Worm (Caenorhabditis elegans) whole organism, young adult: ENCODE data around the gene let-418.

ENCODE experiments used
- B0336.3 ChIP-seq: fragments of 200-800 bp; sonication (Bioruptor generic); IDR thresholded peaks from 2 replicates; pipeline ENCODE4 v1.3.6; 2022; ENCODE audit warnings: missing genetic modification characterization, missing compliant biosample characterization
- C06A6.2 ChIP-seq: fragments of 200-800 bp; sonication (Bioruptor generic); conservative IDR thresholded peaks from 2 replicates; pipeline ENCODE4 v1.3.6; 2022; ENCODE audit warnings: missing genetic modification characterization, missing compliant biosample characterization
- C17E4.6 ChIP-seq: fragments of 200-800 bp; sonication (Bioruptor generic); IDR thresholded peaks from 2 replicates; pipeline ENCODE4 v1.3.6; 2022; ENCODE audit warnings: missing genetic modification reagents, missing genetic modification characterization, missing compliant biosample characterization
- D2030.7 ChIP-seq: fragments of 200-800 bp; sonication (Bioruptor generic); IDR thresholded peaks from 2 replicates; pipeline ENCODE4 v1.3.6; 2022; ENCODE audit warnings: missing genetic modification reagents, missing genetic modification characterization, missing compliant biosample characterization
- F23B12.7 ChIP-seq: sonication (generic microtip); optimal IDR thresholded peaks from 2 replicates; lab custom pipeline; 2017; ENCODE audit warnings: missing genetic modification characterization, mild to moderate bottlenecking, missing compliant biosample characterization, antibody characterized with exemption, moderate library complexity; ENCODE audit not compliant: insufficient read depth
- F57C9.4 ChIP-seq: sonication (generic microtip); optimal IDR thresholded peaks from 2 replicates; lab custom pipeline; 2017; ENCODE audit warnings: mild to moderate bottlenecking, missing genetic modification characterization, missing compliant biosample characterization
- K11D2.4 ChIP-seq: fragments of 200-800 bp; sonication (Bioruptor generic); IDR thresholded peaks from 2 replicates; pipeline ENCODE4 v1.3.6; 2022; ENCODE audit warnings: missing genetic modification reagents, missing genetic modification characterization, missing compliant biosample characterization
- Y53G8AR.9 ChIP-seq: fragments of 200-800 bp; sonication (Bioruptor generic); conservative IDR thresholded peaks from 2 replicates; pipeline ENCODE4 v1.3.6; 2022; ENCODE audit warnings: missing genetic modification reagents, missing genetic modification characterization, missing compliant biosample characterization
- Y67H2A.10 ChIP-seq: fragments of 200-800 bp; sonication (Bioruptor generic); conservative IDR thresholded peaks from 2 replicates; pipeline ENCODE4 v1.3.6; 2022; ENCODE audit warnings: missing genetic modification reagents, missing genetic modification characterization, missing compliant biosample characterization
- Y95B8A.8 ChIP-seq: fragments of 200-800 bp; sonication (Bioruptor generic); IDR thresholded peaks from 2 replicates; pipeline ENCODE4 v1.3.6; 2022; ENCODE audit warnings: missing genetic modification reagents, missing genetic modification characterization, missing compliant biosample characterization
- atf-7 ChIP-seq: sonication (generic microtip); optimal IDR thresholded peaks from 2 replicates; lab custom pipeline; 2017; ENCODE audit warnings: mild to moderate bottlenecking, missing genetic modification characterization, missing compliant biosample characterization
- bed-1 ChIP-seq: fragments of 200-800 bp; sonication (Bioruptor generic); IDR thresholded peaks from 2 replicates; pipeline ENCODE4 v1.3.6; 2022; ENCODE audit warnings: missing genetic modification reagents, missing genetic modification characterization, missing compliant biosample characterization
- ceh-40 ChIP-seq: fragments of 200-800 bp; sonication (Bioruptor generic); IDR thresholded peaks from 2 replicates; pipeline ENCODE4 v1.3.6; 2022; ENCODE audit warnings: missing genetic modification characterization, missing compliant biosample characterization
- ceh-58 ChIP-seq: fragments of 200-800 bp; sonication (Bioruptor generic); IDR thresholded peaks from 2 replicates; pipeline ENCODE4 v1.3.6; 2022; ENCODE audit warnings: missing genetic modification characterization, missing compliant biosample characterization
- chd-7 ChIP-seq: sonication (generic microtip); optimal IDR thresholded peaks from 2 replicates; lab custom pipeline; 2016; ENCODE audit warnings: mild to moderate bottlenecking, missing genetic modification characterization, moderate library complexity, missing compliant biosample characterization
- die-1 ChIP-seq: sonication (generic microtip); optimal IDR thresholded peaks from 2 replicates; lab custom pipeline; 2016; ENCODE audit warnings: missing genotype, mild to moderate bottlenecking, missing genetic modification characterization, missing compliant biosample characterization
- dox-1 ChIP-seq: fragments of 200-800 bp; sonication (Bioruptor generic); IDR thresholded peaks from 2 replicates; pipeline ENCODE4 v1.3.6; 2022; ENCODE audit warnings: missing genetic modification reagents, missing genetic modification characterization, missing compliant biosample characterization
- dpff-1 ChIP-seq: sonication (generic microtip); optimal IDR thresholded peaks from 2 replicates; lab custom pipeline; 2017; ENCODE audit warnings: mild to moderate bottlenecking, missing genetic modification characterization, missing compliant biosample characterization
- dpl-1 ChIP-seq: fragments of 150-350 bp; optimal IDR thresholded peaks from 2 replicates; lab custom pipeline; 2014; ENCODE audit warnings: missing biosample characterization, missing genetic modification reagents, missing genetic modification characterization
- efl-1 ChIP-seq: fragments of 150-350 bp; optimal IDR thresholded peaks from 2 replicates; lab custom pipeline; 2014; ENCODE audit warnings: missing biosample characterization, missing genetic modification reagents, missing genetic modification characterization
- egl-18 ChIP-seq: fragments of 200-800 bp; sonication (Bioruptor generic); IDR thresholded peaks from 2 replicates; pipeline ENCODE4 v1.3.6; 2022; ENCODE audit warnings: missing genetic modification reagents, missing genetic modification characterization, missing compliant biosample characterization
- egl-44 ChIP-seq: fragments of 200-800 bp; sonication (Bioruptor generic); IDR thresholded peaks from 2 replicates; pipeline ENCODE4 v1.3.6; 2022; ENCODE audit warnings: missing genetic modification reagents, missing genetic modification characterization, missing compliant biosample characterization
- ekl-4 ChIP-seq: fragments of 200-800 bp; sonication (Bioruptor generic); IDR thresholded peaks from 2 replicates; pipeline ENCODE4 v1.3.6; 2022; ENCODE audit warnings: missing genetic modification reagents, missing genetic modification characterization, missing compliant biosample characterization
- hmg-1.2 ChIP-seq: fragments of 200-800 bp; sonication (Bioruptor generic); IDR thresholded peaks from 2 replicates; pipeline ENCODE4 v1.3.6; 2022; ENCODE audit warnings: missing genetic modification reagents, missing genetic modification characterization, missing compliant biosample characterization
- lag-1 ChIP-seq: fragments of 200-800 bp; sonication (Bioruptor generic); IDR thresholded peaks from 2 replicates; pipeline ENCODE4 v1.3.6; 2022; ENCODE audit warnings: missing genetic modification reagents, missing genetic modification characterization, missing compliant biosample characterization
- lin-40 ChIP-seq: sonication (generic microtip); optimal IDR thresholded peaks from 2 replicates; lab custom pipeline; 2016; ENCODE audit warnings: missing genetic modification characterization, mild to moderate bottlenecking, missing compliant biosample characterization, missing genotype, missing genetic modification reagents
- lin-54 ChIP-seq: fragments of 200-800 bp; sonication (Bioruptor generic); optimal IDR thresholded peaks from 2 replicates; lab custom pipeline; 2018; ENCODE audit warnings: mild to moderate bottlenecking, missing genetic modification characterization, missing compliant biosample characterization
- lir-1 ChIP-seq: fragments of 200-800 bp; sonication (Bioruptor generic); conservative IDR thresholded peaks from 2 replicates; pipeline ENCODE4 v1.3.6; 2022; ENCODE audit warnings: missing genetic modification reagents, missing genetic modification characterization, missing compliant biosample characterization
- madf-3 ChIP-seq: fragments of 200-800 bp; sonication (Bioruptor generic); IDR thresholded peaks from 2 replicates; pipeline ENCODE4 v1.3.6; 2022; ENCODE audit warnings: missing genetic modification reagents, missing genetic modification characterization, missing compliant biosample characterization
- madf-8 ChIP-seq: fragments of 200-800 bp; sonication (Bioruptor generic); conservative IDR thresholded peaks from 2 replicates; pipeline ENCODE4 v1.3.6; 2022; ENCODE audit warnings: missing genetic modification reagents, missing genetic modification characterization, missing compliant biosample characterization
- mcd-1 ChIP-seq: fragments of 200-800 bp; sonication (Bioruptor generic); IDR thresholded peaks from 2 replicates; pipeline ENCODE4 v1.3.6; 2022; ENCODE audit warnings: missing genetic modification reagents, missing genetic modification characterization, missing compliant biosample characterization
- nhr-120 ChIP-seq: fragments of 200-800 bp; sonication (Bioruptor generic); IDR thresholded peaks from 2 replicates; pipeline ENCODE4 v1.3.6; 2022; ENCODE audit warnings: missing genetic modification characterization, missing compliant biosample characterization
- nhr-80 ChIP-seq: sonication (generic microtip); optimal IDR thresholded peaks from 2 replicates; lab custom pipeline; 2016; ENCODE audit warnings: missing genetic modification characterization, missing compliant biosample characterization
- pbrm-1 ChIP-seq: fragments of 200-800 bp; sonication (Bioruptor generic); IDR thresholded peaks from 2 replicates; pipeline ENCODE4 v1.3.6; 2022; ENCODE audit warnings: missing genetic modification reagents, missing genetic modification characterization, missing compliant biosample characterization
- rcor-1 ChIP-seq: fragments of 200-800 bp; sonication (Bioruptor generic); IDR thresholded peaks from 2 replicates; pipeline ENCODE4 v1.3.6; 2022; ENCODE audit warnings: missing genetic modification reagents, missing genetic modification characterization, missing compliant biosample characterization
- repo-1 ChIP-seq: sonication (generic microtip); optimal IDR thresholded peaks from 2 replicates; lab custom pipeline; 2017; ENCODE audit warnings: mild to moderate bottlenecking, missing genetic modification characterization, missing compliant biosample characterization
- sea-2 ChIP-seq: fragments of 200-800 bp; sonication (Bioruptor generic); IDR thresholded peaks from 2 replicates; pipeline ENCODE4 v1.3.6; 2022; ENCODE audit warnings: missing genetic modification characterization, missing compliant biosample characterization
- snpc-3.4 ChIP-seq: sonication (generic microtip); optimal IDR thresholded peaks from 2 replicates; lab custom pipeline; 2017; ENCODE audit warnings: missing genetic modification characterization, mild to moderate bottlenecking, missing compliant biosample characterization, antibody characterized with exemption, moderate library complexity, missing genotype, missing genetic modification reagents
- snpc-4 ChIP-seq, 5 experiments: fragments of 150-350 bp in 1 of 5; sonication (generic microtip) in 4 of 5; optimal IDR thresholded peaks; 2 replicates each; lab custom pipeline; 2014 to 2018; ENCODE audit warnings: missing genetic modification characterization in 5 of 5, missing biosample characterization in 3 of 5, antibody characterized with exemption in 2 of 5, mild to moderate bottlenecking in 2 of 5, missing compliant biosample characterization in 2 of 5, missing genotype in 2 of 5, moderate library complexity in 2 of 5, missing genetic modification reagents in 1 of 5
- somi-1 ChIP-seq: fragments of 200-800 bp; sonication (Bioruptor generic); optimal IDR thresholded peaks from 2 replicates; lab custom pipeline; 2018; ENCODE audit warnings: mild to moderate bottlenecking, missing genetic modification characterization, missing compliant biosample characterization
- tbp1 ChIP-seq: fragments of 200-800 bp; sonication (Bioruptor generic); optimal IDR thresholded peaks from 2 replicates; lab custom pipeline; 2018; ENCODE audit warnings: mild to moderate bottlenecking, missing genetic modification characterization, missing compliant biosample characterization
- unc-130 ChIP-seq: sonication (generic microtip); optimal IDR thresholded peaks from 2 replicates; lab custom pipeline; 2016; ENCODE audit warnings: missing genetic modification reagents, missing genetic modification characterization, missing compliant biosample characterization
- xnd-1 ChIP-seq: sonication (generic microtip); optimal IDR thresholded peaks from 2 replicates; lab custom pipeline; 2016; ENCODE audit warnings: missing genotype, missing genetic modification reagents, missing genetic modification characterization, missing compliant biosample characterization
- ztf-3 ChIP-seq: fragments of 200-800 bp; sonication (Bioruptor generic); optimal IDR thresholded peaks from 2 replicates; lab custom pipeline; 2018; ENCODE audit warnings: mild to moderate bottlenecking, missing genetic modification characterization, missing compliant biosample characterization
- ztf-6 ChIP-seq: fragments of 200-800 bp; sonication (Bioruptor generic); IDR thresholded peaks from 2 replicates; pipeline ENCODE4 v1.3.6; 2022; ENCODE audit warnings: missing genetic modification reagents, missing genetic modification characterization, missing compliant biosample characterization

Gene let-418

ce11 chrV:5843415-5844337 is 17.0 kb downstream of the let-418 start (continued):
- no peak for TF ChIP-seq D2030.7 (GFP tag; lab: Robert Waterston, UW)
- peak; percentile 6 for TF ChIP-seq repo-1 (tag; lab: Kevin White, UChicago)
- no peak for TF ChIP-seq C06A6.2 (GFP tag; lab: Robert Waterston, UW)
- TF ChIP-seq snpc-3.4 (tag; lab: Kevin White, UChicago) = no peak
- 0 out of 2 replicates have a peak, but pooled peaks have one; percentile 21 for TF ChIP-seq C17E4.6
- TF ChIP-seq ztf-6 = no peak
- TF ChIP-seq efl-1 (GFP tag; lab: Kevin White, UChicago) = no peak
- TF ChIP-seq mcd-1 (GFP tag; lab: Robert Waterston, UW) = peak; percentile 17; the same call in 1 of the 2 replicates
- TF ChIP-seq F23B12.7 (tag; lab: Kevin White, UChicago) = peak; percentile 31
- TF ChIP-seq egl-18 = no peak
- TF ChIP-seq nhr-120 (GFP tag; lab: Robert Waterston, UW) = 0 out of 2 replicates have a peak, but pooled peaks have one; percentile 21
- no peak for TF ChIP-seq bed-1 (GFP tag; lab: Robert Waterston, UW)
- peak; percentile 51; the same call in 1 of the 2 replicates for TF ChIP-seq dox-1 (GFP tag; lab: Robert Waterston, UW)
- peak; percentile 56 for TF ChIP-seq K11D2.4 (GFP tag; lab: Robert Waterston, UW)
- TF ChIP-seq Y53G8AR.9 = peak; percentile 67; the same call in 1 of the 2 replicates
- peak; percentile 32; the same call in 1 of the 2 replicates for TF ChIP-seq lir-1 (GFP tag; lab: Robert Waterston, UW)
- TF ChIP-seq lin-54 = peak; percentile 17
- no peak for TF ChIP-seq ztf-3 (GFP tag; lab: Kevin White, UChicago)
- TF ChIP-seq Y95B8A.8 (GFP tag; lab: Robert Waterston, UW) = peak; percentile 81; the same call in 1 of the 2 replicates
- TF ChIP-seq lag-1 = 0 out of 2 replicates have a peak, but pooled peaks have one; percentile 31
- peak; percentile 60; the same call in 1 of the 2 replicates for TF ChIP-seq egl-44
- 0 out of 2 replicates have a peak, but pooled peaks have one; percentile 14 for TF ChIP-seq madf-8 (GFP tag; lab: Robert Waterston, UW)

DNA sequence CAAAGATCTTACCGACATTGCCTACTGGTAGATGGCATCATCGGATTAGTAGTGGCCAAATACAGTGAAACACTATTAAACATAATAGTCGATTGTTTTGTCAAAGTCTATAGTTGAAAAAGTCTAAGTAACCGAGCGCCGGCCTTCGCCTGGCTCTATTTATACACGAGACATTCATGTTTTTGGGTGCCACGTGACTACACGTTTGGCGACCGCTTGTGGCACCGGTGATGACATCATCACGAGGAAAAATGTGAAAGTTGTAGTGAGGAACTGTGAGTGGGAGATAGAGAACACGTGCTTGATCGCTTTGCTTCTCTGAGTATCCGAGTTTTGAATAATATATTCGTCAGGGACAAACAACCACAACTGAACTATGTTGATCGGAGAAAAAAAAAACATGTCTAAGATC is 17.7 kb downstream of the let-418 start:
- TF ChIP-seq Y95B8A.8 (GFP tag; lab: Robert Waterston, UW) (peak; percentile 60; the same call in 1 of the 2 replicates), dpl-1 (GFP tag; lab: Kevin White, UChicago) (no peak), dpff-1 (tag; lab: Kevin White, UChicago) (peak; percentile 12), unc-130 (GFP tag; lab: Kevin White, UChicago) (no peak), Y67H2A.10 (peak; percentile 63), pbrm-1 (GFP tag; lab: Robert Waterston, UW) (0 out of 2 replicates have a peak, but pooled peaks have one; percentile 48), lin-40 (tag; lab: Kevin White, UChicago) (peak; percentile 74), xnd-1 (no peak), ekl-4 (GFP tag; lab: Robert Waterston, UW) (peak; percentile 44; the same call in 1 of the 2 replicates), rcor-1 (GFP tag; lab: Robert Waterston, UW) (peak; percentile 49; the same call in 1 of the 2 replicates), C06A6.2 (GFP tag; lab: Robert Waterston, UW) (peak; percentile 56), madf-3 (GFP tag; lab: Robert Waterston, UW) (0 out of 2 replicates have a peak, but pooled peaks have one; percentile 10), egl-44 (peak; percentile 79), somi-1 (GFP tag; lab: Kevin White, UChicago) (peak; percentile 78), tbp1 (GFP tag; lab: Kevin White, UChicago) (peak; percentile 56), hmg-1.2 (GFP tag; lab: Robert Waterston, UW) (peak; percentile 20; the same call in 1 of the 2 replicates), ceh-40 (GFP tag; lab: Robert Waterston, UW) (no peak), atf-7 (tag; lab: Kevin White, UChicago) (peak; percentile 64), ceh-58 (GFP tag; lab: Robert Waterston, UW) (no peak), F57C9.4 (tag; lab: Kevin White, UChicago) (no peak), chd-7 (tag; lab: Kevin White, UChicago) (peak; percentile 51), nhr-80 (tag; lab: Kevin White, UChicago) (peak; percentile 17), snpc-4 (GFP tag; optimal IDR thresholded peaks at IDR 0.05; lab: Kevin White, UChicago) (no peak), snpc-4 (tag; optimal IDR thresholded peaks at IDR 0.05; lab: Kevin White, UChicago) (peak in 2 of 4 experiments; percentile 26 to 47), die-1 (tag; lab: Kevin White, UChicago) (peak; percentile 25), sea-2 (GFP tag; lab: Robert Waterston, UW) (0 out of 2 replicates have a peak, but pooled peaks have one; percentile 38), B0336.3 (GFP tag; lab: Robert Waterston, UW) (no peak)
